Fruit fly (Drosophila melanogaster) whole organism, embryonic: ENCODE results near the gene CG43850.

Source experiments
- Aef1 ChIP-seq: fragments of 200-800 bp; sonication (Bioruptor generic); IDR thresholded peaks from 3 replicates; pipeline ENCODE4 v1.3.6; 2022; ENCODE audit warnings: missing biosample characterization, missing genetic modification characterization
- CG10147 ChIP-seq: fragments of 200-800 bp; sonication (Bioruptor generic); optimal IDR thresholded peaks from 2 replicates; lab custom pipeline; 2019; ENCODE audit warnings: missing biosample characterization, mild to moderate bottlenecking, missing genetic modification characterization, moderate library complexity
- CG11504 ChIP-seq: fragments of 200-800 bp; sonication (Bioruptor generic); optimal IDR thresholded peaks from 3 replicates; lab custom pipeline; 2019; ENCODE audit warnings: missing biosample characterization, mild to moderate bottlenecking, missing genetic modification characterization, moderate library complexity
- CG12104 ChIP-seq: fragments of 200-800 bp; sonication (Bioruptor generic); optimal IDR thresholded peaks from 3 replicates; lab custom pipeline; 2016; ENCODE audit warnings: missing biosample characterization, missing genetic modification characterization
- CG13775 ChIP-seq: fragments of 200-800 bp; sonication (Bioruptor generic); optimal IDR thresholded peaks from 3 replicates; lab custom pipeline; 2017; ENCODE audit warnings: missing biosample characterization, mild to moderate bottlenecking, missing genetic modification characterization
- CG13894 ChIP-seq: fragments of 200-800 bp; sonication (Bioruptor generic); optimal IDR thresholded peaks from 3 replicates; lab custom pipeline; 2018; ENCODE audit warnings: missing biosample characterization, mild to moderate bottlenecking, missing genetic modification characterization, moderate library complexity
- CG15479 ChIP-seq: fragments of 200-800 bp; sonication (Bioruptor generic); optimal IDR thresholded peaks from 3 replicates; lab custom pipeline; 2019; ENCODE audit warnings: missing biosample characterization, mild to moderate bottlenecking, missing genetic modification characterization, moderate library complexity
- CG18262 ChIP-seq: fragments of 200-800 bp; optimal IDR thresholded peaks from 3 replicates; lab custom pipeline; 2019; ENCODE audit warnings: missing biosample characterization, mild to moderate bottlenecking, missing genetic modification characterization, moderate library complexity
- CG1832 ChIP-seq: fragments of 200-800 bp; sonication (Bioruptor generic); optimal IDR thresholded peaks from 2 replicates; lab custom pipeline; 2017; ENCODE audit warnings: missing biosample characterization, mild to moderate bottlenecking, missing genetic modification characterization, inconsistent platforms
- CG18764 ChIP-seq: fragments of 200-800 bp; sonication (Bioruptor generic); optimal IDR thresholded peaks from 3 replicates; lab custom pipeline; 2016; ENCODE audit warnings: missing biosample characterization, missing genetic modification characterization
- CG3281 ChIP-seq: fragments of 200-800 bp; sonication (Bioruptor generic); optimal IDR thresholded peaks from 3 replicates; lab custom pipeline; 2017; ENCODE audit warnings: missing biosample characterization, mild to moderate bottlenecking, missing genetic modification characterization
- CG4617 ChIP-seq: fragments of 200-800 bp; sonication (Bioruptor generic); optimal IDR thresholded peaks from 3 replicates; lab custom pipeline; 2016; ENCODE audit warnings: missing biosample characterization, missing genetic modification characterization, borderline replicate concordance
- CG7786 ChIP-seq: fragments of 200-800 bp; sonication (Bioruptor generic); optimal IDR thresholded peaks from 2 replicates; lab custom pipeline; 2016; ENCODE audit warnings: missing biosample characterization, missing genetic modification characterization
- CG9932 ChIP-seq: fragments of 200-800 bp; sonication (Bioruptor generic); IDR thresholded peaks from 2 replicates; pipeline ENCODE4 v1.3.6; 2022; ENCODE audit warnings: missing biosample characterization, missing genetic modification characterization
- CTCF ChIP-seq: fragments of 200-800 bp; sonication (Bioruptor generic); optimal IDR thresholded peaks from 2 replicates; lab custom pipeline; 2017; ENCODE audit warnings: missing biosample characterization, mild to moderate bottlenecking, missing genetic modification characterization, moderate library complexity
- Dad ChIP-seq: fragments of 200-800 bp; sonication (Bioruptor generic); optimal IDR thresholded peaks from 3 replicates; lab custom pipeline; 2016; ENCODE audit warnings: missing biosample characterization, missing genetic modification characterization
- Dll ChIP-seq: fragments of 200-800 bp; sonication (Bioruptor generic); IDR thresholded peaks from 4 replicates; pipeline ENCODE4 v1.3.6; 2022; ENCODE audit warnings: missing biosample characterization, missing genetic modification characterization; ENCODE audit not compliant: partially characterized antibody
- HLH4C ChIP-seq: fragments of 200-800 bp; sonication (Bioruptor generic); IDR thresholded peaks from 3 replicates; pipeline ENCODE4 v1.3.6; 2022; ENCODE audit warnings: missing biosample characterization, missing genetic modification characterization; ENCODE audit not compliant: partially characterized antibody
- HmgD ChIP-seq: fragments of 200-800 bp; sonication (Bioruptor generic); optimal IDR thresholded peaks from 3 replicates; lab custom pipeline; 2016; ENCODE audit warnings: missing biosample characterization, missing genetic modification characterization
- Hr3 ChIP-seq: fragments of 200-800 bp; sonication (Bioruptor generic); optimal IDR thresholded peaks from 3 replicates; lab custom pipeline; 2016; ENCODE audit warnings: missing biosample characterization, missing genetic modification characterization
- Lpt ChIP-seq: fragments of >200 bp; optimal IDR thresholded peaks from 2 replicates; lab custom pipeline; 2018; ENCODE audit warnings: missing biosample characterization, missing genetic modification characterization
- Meics ChIP-seq: fragments of 200-800 bp; sonication (Bioruptor generic); optimal IDR thresholded peaks from 2 replicates; lab custom pipeline; 2017; ENCODE audit warnings: missing biosample characterization, mild to moderate bottlenecking, missing genetic modification characterization
- Ptx1 ChIP-seq: fragments of 200-800 bp; sonication (Bioruptor generic); IDR thresholded peaks from 2 replicates; pipeline ENCODE4 v1.3.6; 2022; ENCODE audit warnings: missing biosample characterization, missing genetic modification characterization
- Side ChIP-seq: fragments of 200-800 bp; sonication (Bioruptor generic); optimal IDR thresholded peaks from 2 replicates; lab custom pipeline; 2016; ENCODE audit warnings: missing biosample characterization, missing genetic modification characterization
- Sin3A ChIP-seq: fragments of >200 bp; optimal IDR thresholded peaks from 2 replicates; lab custom pipeline; 2018
- Sox102F ChIP-seq: fragments of 200-800 bp; sonication (Bioruptor generic); optimal IDR thresholded peaks from 2 replicates; lab custom pipeline; 2018; ENCODE audit warnings: missing biosample characterization, mild to moderate bottlenecking, missing genetic modification characterization, moderate library complexity
- Trl ChIP-seq, 3 experiments: fragments of >200 bp in 2 of 3; fragments of 200-800 bp in 1 of 3; sonication (Bioruptor generic) in 1 of 3; optimal IDR thresholded peaks; 2 replicates in 1 of 3; 3 replicates in 2 of 3; lab custom pipeline; 2016 to 2017; ENCODE audit warnings: missing biosample characterization in 1 of 3, missing genetic modification characterization in 1 of 3
- YL-1 ChIP-seq: fragments of 200-800 bp; sonication (Bioruptor generic); optimal IDR thresholded peaks from 3 replicates; lab custom pipeline; 2017; ENCODE audit warnings: missing biosample characterization, mild to moderate bottlenecking, missing genetic modification characterization
- bab2 ChIP-seq: fragments of 200-800 bp; sonication (Bioruptor generic); optimal IDR thresholded peaks from 2 replicates; lab custom pipeline; 2016; ENCODE audit warnings: missing biosample characterization, missing genetic modification characterization
- br ChIP-seq: fragments of >200 bp; optimal IDR thresholded peaks from 2 replicates; lab custom pipeline; 2017
- cg ChIP-seq: fragments of 200-800 bp; sonication (Bioruptor generic); optimal IDR thresholded peaks from 3 replicates; lab custom pipeline; 2019; ENCODE audit warnings: missing biosample characterization, mild to moderate bottlenecking, missing genetic modification characterization, moderate library complexity
- dpn ChIP-seq, 2 experiments: fragments of 200-800 bp; sonication (Bioruptor generic); optimal IDR thresholded peaks; 3 replicates each; lab custom pipeline; 2016; ENCODE audit warnings: missing biosample characterization in 2 of 2, missing genetic modification characterization in 2 of 2
- ewg ChIP-seq: fragments of 200-800 bp; sonication (Bioruptor generic); optimal IDR thresholded peaks from 3 replicates; lab custom pipeline; 2017; ENCODE audit warnings: mild to moderate bottlenecking, missing biosample characterization, missing genetic modification reagents, missing genetic modification characterization
- exex ChIP-seq: fragments of 200-800 bp; sonication (Bioruptor generic); optimal IDR thresholded peaks from 4 replicates; lab custom pipeline; 2018; ENCODE audit warnings: missing biosample characterization, mild to moderate bottlenecking, missing genetic modification characterization, moderate library complexity
- gce ChIP-seq: fragments of 200-800 bp; sonication (Bioruptor generic); IDR thresholded peaks from 3 replicates; pipeline ENCODE4 v1.3.6; 2022; ENCODE audit warnings: missing biosample characterization, missing genetic modification characterization
- inv ChIP-seq: fragments of 200-800 bp; sonication (Bioruptor generic); IDR thresholded peaks from 2 replicates; pipeline ENCODE4 v1.3.6; 2022; ENCODE audit warnings: missing biosample characterization, missing genetic modification characterization; ENCODE audit not compliant: partially characterized antibody
- jumu ChIP-seq: fragments of 200-800 bp; sonication (Bioruptor generic); optimal IDR thresholded peaks from 3 replicates; lab custom pipeline; 2016; ENCODE audit warnings: missing biosample characterization, missing genetic modification characterization
- kay ChIP-seq: fragments of 200-800 bp; sonication (Bioruptor generic); optimal IDR thresholded peaks from 2 replicates; lab custom pipeline; 2016; ENCODE audit warnings: missing biosample characterization, missing genetic modification characterization
- oc ChIP-seq: fragments of 200-800 bp; sonication (Bioruptor generic); optimal IDR thresholded peaks from 2 replicates; lab custom pipeline; 2018; ENCODE audit warnings: missing biosample characterization, mild to moderate bottlenecking, missing genetic modification characterization, moderate library complexity
- pan ChIP-seq, 4 experiments: fragments of >200 bp in 3 of 4; fragments of 200-800 bp in 1 of 4; sonication (Bioruptor generic) in 1 of 4; optimal IDR thresholded peaks in 3 of 4; IDR thresholded peaks in 1 of 4; 2 replicates each; pipeline versions ENCODE4 v1.3.6 to Lab custom; 2017 to 2022; ENCODE audit warnings: missing biosample characterization in 2 of 4, missing genetic modification characterization in 2 of 4, mixed read lengths in 1 of 4
- prd ChIP-seq, 3 experiments: fragments of >200 bp in 2 of 3; fragments of 200-800 bp in 1 of 3; sonication (Bioruptor generic) in 1 of 3; optimal IDR thresholded peaks in 2 of 3; IDR thresholded peaks in 1 of 3; 2 replicates in 2 of 3; 3 replicates in 1 of 3; pipeline versions ENCODE4 v1.3.6 to Lab custom; 2017 to 2022; ENCODE audit warnings: missing biosample characterization in 1 of 3, missing genetic modification characterization in 1 of 3
- psq ChIP-seq: fragments of 200-800 bp; sonication (Bioruptor generic); optimal IDR thresholded peaks from 2 replicates; lab custom pipeline; 2017; ENCODE audit warnings: missing biosample characterization, missing genetic modification characterization
- ranshi ChIP-seq: fragments of 200-800 bp; sonication (Bioruptor generic); IDR thresholded peaks from 2 replicates; pipeline ENCODE4 v1.3.6; 2022; ENCODE audit warnings: missing biosample characterization, missing genetic modification characterization
- repo ChIP-seq: fragments of 200-800 bp; sonication (Bioruptor generic); optimal IDR thresholded peaks from 2 replicates; lab custom pipeline; 2016; ENCODE audit warnings: missing biosample characterization, missing genetic modification characterization
- toy ChIP-seq: fragments of 200-800 bp; sonication (Bioruptor generic); IDR thresholded peaks from 2 replicates; pipeline ENCODE4 v1.3.6; 2022; ENCODE audit warnings: missing biosample characterization, missing genetic modification characterization
- tup ChIP-seq: fragments of 200-800 bp; sonication (Bioruptor generic); optimal IDR thresholded peaks from 2 replicates; lab custom pipeline; 2016; ENCODE audit warnings: missing biosample characterization, mild to moderate bottlenecking, missing genetic modification characterization, moderate library complexity
- usp ChIP-seq: fragments of >200 bp; optimal IDR thresholded peaks from 2 replicates; lab custom pipeline; 2017; ENCODE audit warnings: missing biosample characterization, missing genetic modification characterization
- vfl ChIP-seq: fragments of 200-800 bp; sonication (Bioruptor generic); optimal IDR thresholded peaks from 2 replicates; lab custom pipeline; 2016; ENCODE audit warnings: missing biosample characterization, missing genetic modification characterization
- vvl ChIP-seq: fragments of 200-800 bp; sonication (Bioruptor generic); IDR thresholded peaks from 2 replicates; pipeline ENCODE4 v1.3.6; 2022; ENCODE audit warnings: missing biosample characterization, missing genetic modification characterization

Gene CG43850

dm6 chr2L:13397393-13397792, 17.8 kb upstream of the CG43850 start:
- TF ChIP-seq Hr3 (GFP tag; lab: Kevin White, UChicago) = no peak
- no peak for TF ChIP-seq Sox102F
- no peak for TF ChIP-seq CG18262 (tag; lab: Kevin White, UChicago)
- TF ChIP-seq oc (tag; lab: Kevin White, UChicago) = no peak
- TF ChIP-seq CG11504 (tag; lab: Kevin White, UChicago) = no peak
- TF ChIP-seq kay (GFP tag; lab: Kevin White, UChicago) = no peak
- no peak for TF ChIP-seq toy (GFP tag; lab: Robert Waterston, UW)
- TF ChIP-seq HLH4C = no peak
- no peak for TF ChIP-seq Sin3A (lab: Kevin White, UChicago)
- TF ChIP-seq br (lab: Kevin White, UChicago) = no peak
- no peak for TF ChIP-seq CG4617 (GFP tag; lab: Kevin White, UChicago)
- TF ChIP-seq dpn (GFP tag; optimal IDR thresholded peaks at IDR 0.05; lab: Kevin White, UChicago) = no peak
- no peak for TF ChIP-seq CG3281 (GFP tag; lab: Kevin White, UChicago)
- no peak for TF ChIP-seq CG10147 (GFP tag; lab: Kevin White, UChicago)
- TF ChIP-seq psq (GFP tag; lab: Kevin White, UChicago) = no peak
- TF ChIP-seq CG15479 (GFP tag; lab: Kevin White, UChicago) = no peak
- TF ChIP-seq, all 482 proteins: peak for 0

- no peak for TF ChIP-seq Trl (optimal IDR thresholded peaks at IDR 0.05; lab: Kevin White, UChicago)
- TF ChIP-seq Trl (GFP tag; optimal IDR thresholded peaks at IDR 0.05; lab: Kevin White, UChicago) = no peak
- no peak for TF ChIP-seq Dad (GFP tag; lab: Kevin White, UChicago)
- no peak for TF ChIP-seq gce
- no peak for TF ChIP-seq CG7786 (GFP tag; lab: Kevin White, UChicago)
- TF ChIP-seq Ptx1 (GFP tag; lab: Robert Waterston, UW) = no peak
- no peak for TF ChIP-seq HmgD
- TF ChIP-seq repo (GFP tag; lab: Kevin White, UChicago) = no peak
- peak; percentile 41 for TF ChIP-seq CG12104
- no peak for TF ChIP-seq Side (GFP tag; lab: Kevin White, UChicago)
- TF ChIP-seq tup (GFP tag; lab: Kevin White, UChicago) = no peak
- no peak; the same call in 1 of the 2 replicates for TF ChIP-seq ranshi
- no peak for TF ChIP-seq CG9932 (GFP tag; lab: Robert Waterston, UW)
- no peak for TF ChIP-seq bab2 (GFP tag; lab: Kevin White, UChicago)
- TF ChIP-seq CTCF = no peak
- peak; percentile 29 for TF ChIP-seq ewg (GFP tag; lab: Kevin White, UChicago)
- TF ChIP-seq oc (tag; lab: Kevin White, UChicago) = no peak
- TF ChIP-seq prd (optimal IDR thresholded peaks at IDR 0.05; lab: Kevin White, UChicago) = no peak
- no peak for TF ChIP-seq prd (GFP tag; IDR thresholded peaks at IDR 0.05; lab: Robert Waterston, UW)
- TF ChIP-seq cg (GFP tag; lab: Kevin White, UChicago) = no peak
- TF ChIP-seq exex (tag; lab: Kevin White, UChicago) = no peak
- peak; percentile 66 for TF ChIP-seq CG13775
- TF ChIP-seq Lpt (GFP tag; lab: Kevin White, UChicago) = no peak
- no peak for TF ChIP-seq vfl (GFP tag; lab: Kevin White, UChicago)
- TF ChIP-seq Meics (GFP tag; lab: Kevin White, UChicago) = peak; percentile 79
- no peak for TF ChIP-seq Aef1 (GFP tag; lab: Robert Waterston, UW)
- peak; percentile 20 for TF ChIP-seq CG18764
- TF ChIP-seq CG1832 (GFP tag; lab: Kevin White, UChicago) = no peak
- no peak for TF ChIP-seq Sox102F
- TF ChIP-seq Dll (GFP tag; lab: Robert Waterston, UW) = no peak
- TF ChIP-seq usp (GFP tag; lab: Kevin White, UChicago) = no peak
- TF ChIP-seq YL-1 (GFP tag; lab: Kevin White, UChicago) = peak; percentile 78
- TF ChIP-seq jumu = no peak
- TF ChIP-seq inv (GFP tag; lab: Robert Waterston, UW) = no peak
- TF ChIP-seq CG13894 (tag; lab: Kevin White, UChicago) = peak; percentile 7
- no peak for TF ChIP-seq pan (optimal IDR thresholded peaks at IDR 0.05; lab: Kevin White, UChicago)
- TF ChIP-seq pan (GFP tag; optimal IDR thresholded peaks at IDR 0.05 in 1 of 2, IDR thresholded peaks at IDR 0.05 in 1 of 2) = peak in 1 of 2 experiments; percentile 10
- peak; percentile 33; the same call in 1 of the 2 replicates for TF ChIP-seq vvl (GFP tag; lab: Robert Waterston, UW)
Observed at dm6 chr2L:13398614-13399161, 16.5 kb upstream of the CG43850 start, which contains the start of the genes CG10859 and CG7110. Gene CG10859, minus strand, starts transcription at chr2L:13398664. Gene CG7110, plus strand, starts transcription at chr2L:13398991.
